Fruit fly (Drosophila melanogaster) whole organism, embryonic: ENCODE data around the gene lectin-37Da.

Experiments used
- Bdp1 ChIP-seq: fragments of 200-800 bp; sonication (Bioruptor generic); optimal IDR thresholded peaks from 3 replicates; lab custom pipeline; 2016; ENCODE audit warnings: missing biosample characterization, missing genetic modification characterization
- Blimp-1 ChIP-seq: fragments of 200-800 bp; sonication (Bioruptor generic); optimal IDR thresholded peaks from 3 replicates; lab custom pipeline; 2018; ENCODE audit warnings: missing biosample characterization, missing genetic modification characterization, mild to moderate bottlenecking, moderate library complexity, missing genetic modification reagents
- CG1024 ChIP-seq: fragments of 200-800 bp; sonication (Bioruptor generic); IDR thresholded peaks from 2 replicates; pipeline ENCODE4 v1.3.6; 2022; ENCODE audit warnings: missing biosample characterization, missing genetic modification characterization
- CG10543 ChIP-seq: fragments of 200-800 bp; sonication (Bioruptor generic); optimal IDR thresholded peaks from 3 replicates; lab custom pipeline; 2017; ENCODE audit warnings: missing biosample characterization, mild to moderate bottlenecking, missing genetic modification characterization, moderate library complexity
- CG11723 ChIP-seq: fragments of 200-800 bp; sonication (Bioruptor generic); optimal IDR thresholded peaks from 2 replicates; lab custom pipeline; 2017; ENCODE audit warnings: missing biosample characterization, mild to moderate bottlenecking, missing genetic modification characterization
- CG12659 ChIP-seq: fragments of 200-800 bp; sonication (Bioruptor generic); optimal IDR thresholded peaks from 3 replicates; lab custom pipeline; 2017; ENCODE audit warnings: mild to moderate bottlenecking, missing biosample characterization, missing genetic modification reagents, missing genetic modification characterization
- CG13123 ChIP-seq: fragments of 200-800 bp; sonication (Bioruptor generic); optimal IDR thresholded peaks from 2 replicates; lab custom pipeline; 2016; ENCODE audit warnings: missing biosample characterization, missing genetic modification characterization
- CG14667 ChIP-seq: fragments of 200-800 bp; sonication (Bioruptor generic); IDR thresholded peaks from 2 replicates; pipeline ENCODE4 v1.3.6; 2022; ENCODE audit warnings: missing biosample characterization, missing genetic modification characterization
- CG14710 ChIP-seq: fragments of 200-800 bp; sonication (Bioruptor generic); optimal IDR thresholded peaks from 3 replicates; lab custom pipeline; 2019; ENCODE audit warnings: missing biosample characterization, mild to moderate bottlenecking, missing genetic modification characterization, moderate library complexity
- CG15073 ChIP-seq: fragments of 200-800 bp; sonication (Bioruptor generic); optimal IDR thresholded peaks from 2 replicates; lab custom pipeline; 2016; ENCODE audit warnings: missing biosample characterization, missing genetic modification characterization
- CG15601 ChIP-seq: fragments of 200-800 bp; sonication (Bioruptor generic); optimal IDR thresholded peaks from 3 replicates; lab custom pipeline; 2019; ENCODE audit warnings: missing biosample characterization, mild to moderate bottlenecking, missing genetic modification characterization, moderate library complexity
- CG16813 ChIP-seq: fragments of 200-800 bp; sonication (Bioruptor generic); IDR thresholded peaks from 3 replicates; pipeline ENCODE4 v1.3.6; 2022; ENCODE audit warnings: missing biosample characterization, missing genetic modification characterization; ENCODE audit not compliant: partially characterized antibody
- CG2120 ChIP-seq: fragments of 200-800 bp; sonication (Bioruptor generic); optimal IDR thresholded peaks from 3 replicates; lab custom pipeline; 2016; ENCODE audit warnings: missing biosample characterization, missing genetic modification characterization
- CG31388 ChIP-seq: fragments of 200-800 bp; sonication (Bioruptor generic); optimal IDR thresholded peaks from 2 replicates; lab custom pipeline; 2016; ENCODE audit warnings: missing biosample characterization, missing genetic modification characterization
- CG32532 ChIP-seq: fragments of 200-800 bp; sonication (Bioruptor generic); IDR thresholded peaks from 2 replicates; pipeline ENCODE4 v1.3.6; 2022; ENCODE audit warnings: missing biosample characterization, missing genetic modification characterization
- CG42726 ChIP-seq: fragments of 200-800 bp; sonication (Bioruptor generic); IDR thresholded peaks from 2 replicates; pipeline ENCODE4 v1.3.6; 2022; ENCODE audit warnings: missing biosample characterization, missing genetic modification characterization; ENCODE audit not compliant: partially characterized antibody
- CG7372 ChIP-seq: fragments of 200-800 bp; sonication (Bioruptor generic); IDR thresholded peaks from 2 replicates; pipeline ENCODE4 v1.3.6; 2022; ENCODE audit warnings: missing biosample characterization, missing genetic modification characterization
- CG7786 ChIP-seq: fragments of 200-800 bp; sonication (Bioruptor generic); optimal IDR thresholded peaks from 2 replicates; lab custom pipeline; 2016; ENCODE audit warnings: missing biosample characterization, missing genetic modification characterization
- CG9797 ChIP-seq: fragments of 200-800 bp; sonication (Bioruptor generic); optimal IDR thresholded peaks from 3 replicates; lab custom pipeline; 2018; ENCODE audit warnings: missing biosample characterization, mild to moderate bottlenecking, missing genetic modification characterization
- CG9876 ChIP-seq: fragments of 200-800 bp; sonication (Bioruptor generic); optimal IDR thresholded peaks from 2 replicates; lab custom pipeline; 2016; ENCODE audit warnings: missing biosample characterization, missing genetic modification characterization
- CkIIα-i1 ChIP-seq: fragments of 200-800 bp; sonication (Bioruptor generic); IDR thresholded peaks from 2 replicates; pipeline ENCODE4 v1.3.6; 2022; ENCODE audit warnings: missing biosample characterization, missing genetic modification characterization
- D19B ChIP-seq: fragments of 200-800 bp; sonication (Bioruptor generic); optimal IDR thresholded peaks from 2 replicates; lab custom pipeline; 2017; ENCODE audit warnings: missing biosample characterization, mild to moderate bottlenecking, missing genetic modification characterization
- E2f2 ChIP-seq: fragments of 200-800 bp; sonication (Bioruptor generic); IDR thresholded peaks from 2 replicates; pipeline ENCODE4 v1.3.6; 2022; ENCODE audit warnings: missing biosample characterization, missing genetic modification characterization
- Eip74EF ChIP-seq, 2 experiments: fragments of 200-800 bp in 1 of 2; fragments of >200 bp in 1 of 2; sonication (Bioruptor generic) in 1 of 2; optimal IDR thresholded peaks; 2 replicates each; lab custom pipeline; 2017 to 2019; ENCODE audit warnings: missing biosample characterization in 2 of 2, missing genetic modification characterization in 2 of 2, mild to moderate bottlenecking in 1 of 2, moderate library complexity in 1 of 2
- Fer2 ChIP-seq: fragments of 200-800 bp; sonication (Bioruptor generic); optimal IDR thresholded peaks from 2 replicates; lab custom pipeline; 2018; ENCODE audit warnings: missing biosample characterization, mild to moderate bottlenecking, missing genetic modification characterization, moderate library complexity
- Fer3 ChIP-seq: fragments of 200-800 bp; sonication (Bioruptor generic); optimal IDR thresholded peaks from 2 replicates; lab custom pipeline; 2018; ENCODE audit warnings: missing biosample characterization, mild to moderate bottlenecking, missing genetic modification characterization, moderate library complexity
- GATAe ChIP-seq: fragments of 200-800 bp; sonication (Bioruptor generic); conservative IDR thresholded peaks from 2 replicates; pipeline ENCODE4 v1.3.6; 2022; ENCODE audit warnings: missing biosample characterization, missing genetic modification characterization
- Lpt ChIP-seq: fragments of >200 bp; optimal IDR thresholded peaks from 2 replicates; lab custom pipeline; 2018; ENCODE audit warnings: missing biosample characterization, missing genetic modification characterization
- Med ChIP-seq: fragments of 200-800 bp; sonication (Bioruptor generic); peaks from one replicate; lab custom pipeline; 2016; ENCODE audit warnings: missing biosample characterization, missing genetic modification characterization, mild to moderate bottlenecking, inconsistent platforms, moderate library complexity
- Ravus ChIP-seq: fragments of 200-800 bp; sonication (Bioruptor generic); IDR thresholded peaks from 2 replicates; pipeline ENCODE4 v1.3.6; 2022; ENCODE audit warnings: missing biosample characterization, missing genetic modification characterization
- YL-1 ChIP-seq: fragments of 200-800 bp; sonication (Bioruptor generic); optimal IDR thresholded peaks from 3 replicates; lab custom pipeline; 2017; ENCODE audit warnings: missing biosample characterization, mild to moderate bottlenecking, missing genetic modification characterization
- bbx ChIP-seq: fragments of 200-800 bp; sonication (Bioruptor generic); IDR thresholded peaks from 2 replicates; pipeline ENCODE4 v1.3.6; 2022; ENCODE audit warnings: missing biosample characterization, missing genetic modification characterization; ENCODE audit not compliant: partially characterized antibody
- bsh ChIP-seq, 2 experiments: fragments of 200-800 bp; sonication (Bioruptor generic); optimal IDR thresholded peaks; 2 replicates each; lab custom pipeline; 2017 to 2018; ENCODE audit warnings: mild to moderate bottlenecking in 2 of 2, missing biosample characterization in 2 of 2, missing genetic modification characterization in 2 of 2, moderate library complexity in 1 of 2
- danr ChIP-seq: fragments of 200-800 bp; sonication (Bioruptor generic); IDR thresholded peaks from 2 replicates; pipeline ENCODE4 v1.3.6; 2022; ENCODE audit warnings: missing biosample characterization, missing genetic modification characterization
- dmrt99B ChIP-seq: fragments of 200-800 bp; sonication (Bioruptor generic); optimal IDR thresholded peaks from 2 replicates; lab custom pipeline; 2018; ENCODE audit warnings: missing biosample characterization, mild to moderate bottlenecking, missing genetic modification characterization, moderate library complexity
- dpn ChIP-seq, 2 experiments: fragments of 200-800 bp; sonication (Bioruptor generic); optimal IDR thresholded peaks; 3 replicates each; lab custom pipeline; 2016; ENCODE audit warnings: missing biosample characterization in 2 of 2, missing genetic modification characterization in 2 of 2
- esg ChIP-seq: fragments of 200-800 bp; sonication (Bioruptor generic); conservative IDR thresholded peaks from 2 replicates; pipeline ENCODE4 v1.3.6; 2022; ENCODE audit warnings: missing biosample characterization, missing genetic modification characterization
- fd3F ChIP-seq: fragments of 200-800 bp; sonication (Bioruptor generic); optimal IDR thresholded peaks from 2 replicates; lab custom pipeline; 2018; ENCODE audit warnings: missing biosample characterization, mild to moderate bottlenecking, missing genetic modification characterization, moderate library complexity
- gem ChIP-seq: fragments of 200-800 bp; sonication (Bioruptor generic); optimal IDR thresholded peaks from 2 replicates; lab custom pipeline; 2019; ENCODE audit warnings: missing biosample characterization, mild to moderate bottlenecking, missing genetic modification characterization, moderate library complexity
- grau ChIP-seq: fragments of 200-800 bp; optimal IDR thresholded peaks from 3 replicates; lab custom pipeline; 2019; ENCODE audit warnings: missing biosample characterization, mild to moderate bottlenecking, missing genetic modification characterization, moderate library complexity
- lab ChIP-seq: fragments of 200-800 bp; sonication (Bioruptor generic); optimal IDR thresholded peaks from 3 replicates; lab custom pipeline; 2017; ENCODE audit warnings: missing biosample characterization, missing genetic modification characterization, mild to moderate bottlenecking, moderate library complexity, missing genetic modification reagents
- maf-S ChIP-seq: fragments of 200-800 bp; sonication (Bioruptor generic); optimal IDR thresholded peaks from 2 replicates; lab custom pipeline; 2016; ENCODE audit warnings: missing biosample characterization, missing genetic modification characterization
- nmo ChIP-seq: fragments of 200-800 bp; sonication (Bioruptor generic); optimal IDR thresholded peaks from 2 replicates; lab custom pipeline; 2018; ENCODE audit warnings: missing biosample characterization, mild to moderate bottlenecking, missing genetic modification characterization, moderate library complexity
- nom ChIP-seq: fragments of 200-800 bp; sonication (Bioruptor generic); optimal IDR thresholded peaks from 2 replicates; lab custom pipeline; 2017; ENCODE audit warnings: missing biosample characterization, missing genetic modification characterization, mild to moderate bottlenecking, moderate library complexity, missing genetic modification reagents
- onecut ChIP-seq: fragments of 200-800 bp; sonication (Bioruptor generic); IDR thresholded peaks from 2 replicates; pipeline ENCODE4 v1.3.6; 2022; ENCODE audit warnings: missing biosample characterization, missing genetic modification characterization
- pho ChIP-seq: fragments of 200-800 bp; sonication (Bioruptor generic); optimal IDR thresholded peaks from 2 replicates; lab custom pipeline; 2016; ENCODE audit warnings: missing biosample characterization, missing genetic modification characterization
- sima ChIP-seq: fragments of 200-800 bp; sonication (Bioruptor generic); optimal IDR thresholded peaks from 2 replicates; lab custom pipeline; 2016; ENCODE audit warnings: missing biosample characterization, missing genetic modification characterization
- sr ChIP-seq: fragments of 200-800 bp; sonication (Bioruptor generic); IDR thresholded peaks from 3 replicates; pipeline ENCODE4 v1.3.6; 2022; ENCODE audit warnings: missing biosample characterization, missing genetic modification characterization
- trh ChIP-seq: fragments of 200-800 bp; sonication (Bioruptor generic); optimal IDR thresholded peaks from 2 replicates; lab custom pipeline; 2016; ENCODE audit warnings: missing biosample characterization, missing genetic modification characterization
- usp ChIP-seq: fragments of >200 bp; optimal IDR thresholded peaks from 2 replicates; lab custom pipeline; 2017; ENCODE audit warnings: missing biosample characterization, missing genetic modification characterization

Gene lectin-37Da

dm6 chr2L:19397617-19398316 lies 20.4 kb upstream of the lectin-37Da start (continued):
- TF ChIP-seq CG2120 (GFP tag; lab: Kevin White, UChicago), result peak; percentile 66
- no peak for TF ChIP-seq Lpt (GFP tag; lab: Kevin White, UChicago)
- no peak for TF ChIP-seq usp
- no peak for TF ChIP-seq Fer2
- TF ChIP-seq dpn (GFP tag; optimal IDR thresholded peaks at IDR 0.05; lab: Kevin White, UChicago), result peak; percentile 5 to 33
- TF ChIP-seq CG11723 (GFP tag; lab: Kevin White, UChicago), result no peak
- TF ChIP-seq lab (GFP tag; lab: Kevin White, UChicago), result peak; percentile 32
- TF ChIP-seq Eip74EF (GFP tag; optimal IDR thresholded peaks at IDR 0.05; lab: Kevin White, UChicago), result no peak
- no peak for TF ChIP-seq CG31388 (GFP tag; lab: Kevin White, UChicago)
- TF ChIP-seq CG12659 (GFP tag; lab: Kevin White, UChicago), result peak; percentile 15
- no peak for TF ChIP-seq bbx (GFP tag; lab: Robert Waterston, UW)
- TF ChIP-seq YL-1 (GFP tag; lab: Kevin White, UChicago), result no peak
- peak; percentile 83 for TF ChIP-seq grau
- no peak for TF ChIP-seq sr (GFP tag; lab: Robert Waterston, UW)
- no peak for TF ChIP-seq trh (GFP tag; lab: Kevin White, UChicago)
- TF ChIP-seq D19B, result peak; percentile 3
- no peak for TF ChIP-seq CG10543
- TF ChIP-seq Bdp1 (GFP tag; lab: Kevin White, UChicago), result no peak
- no peak for TF ChIP-seq CG42726
- TF ChIP-seq sima (GFP tag; lab: Kevin White, UChicago), result no peak
- TF ChIP-seq Med (GFP tag; lab: Kevin White, UChicago), result peak; percentile 72
- no peak for TF ChIP-seq esg (GFP tag; lab: Robert Waterston, UW)
- no peak for TF ChIP-seq CG15601
- peak; percentile 20 for TF ChIP-seq pho
- peak in 1 of 2 experiments; percentile 22 for TF ChIP-seq bsh (GFP tag; optimal IDR thresholded peaks at IDR 0.05; lab: Kevin White, UChicago)
- TF ChIP-seq CG7372 (GFP tag; lab: Robert Waterston, UW), result no peak
- no peak for TF ChIP-seq CG1024 (GFP tag; lab: Robert Waterston, UW)
- no peak for TF ChIP-seq E2f2 (GFP tag; lab: Robert Waterston, UW)
- TF ChIP-seq maf-S (GFP tag; lab: Kevin White, UChicago), result no peak
- no peak for TF ChIP-seq CG15073 (GFP tag; lab: Kevin White, UChicago)
- TF ChIP-seq danr (GFP tag; lab: Robert Waterston, UW), result no peak
- no peak for TF ChIP-seq CG14710 (tag; lab: Kevin White, UChicago)
- TF ChIP-seq CG13123, result no peak
- peak; percentile 52 for TF ChIP-seq dmrt99B
- no peak for TF ChIP-seq Ravus (GFP tag; lab: Robert Waterston, UW)
- TF ChIP-seq Blimp-1 (GFP tag; lab: Kevin White, UChicago), result no peak
- TF ChIP-seq nom (GFP tag; lab: Kevin White, UChicago), result no peak
- no peak for TF ChIP-seq GATAe (GFP tag; lab: Robert Waterston, UW)
- no peak for TF ChIP-seq CG32532 (GFP tag; lab: Robert Waterston, UW)
- no peak for TF ChIP-seq CG14667 (GFP tag; lab: Robert Waterston, UW)
- no peak for TF ChIP-seq CkIIα-i1 (GFP tag; lab: Robert Waterston, UW)
- peak; percentile 15 for TF ChIP-seq nmo (GFP tag; lab: Kevin White, UChicago)
- TF ChIP-seq CG9797 (GFP tag; lab: Kevin White, UChicago), result no peak
- no peak for TF ChIP-seq CG16813 (GFP tag; lab: Robert Waterston, UW)
- no peak for TF ChIP-seq Fer3 (tag; lab: Kevin White, UChicago)
- TF ChIP-seq gem (tag; lab: Kevin White, UChicago), result peak; percentile 53
- no peak for TF ChIP-seq onecut (GFP tag; lab: Robert Waterston, UW)
- TF ChIP-seq CG9876 (GFP tag; lab: Kevin White, UChicago), result no peak
- TF ChIP-seq CG7786 (GFP tag; lab: Kevin White, UChicago), result no peak
- no peak for TF ChIP-seq fd3F (GFP tag; lab: Kevin White, UChicago)
